Worm (Caenorhabditis elegans) whole organism, L2 larva: ENCODE measurements around the gene math-38.

Source experiments
- R02D3.7 ChIP-seq: fragments of 150-350 bp; optimal IDR thresholded peaks from 2 replicates; lab custom pipeline; 2014; ENCODE audit warnings: missing biosample characterization, missing genetic modification characterization
- ZK546.5 ChIP-seq: sonication (generic microtip); optimal IDR thresholded peaks from 2 replicates; lab custom pipeline; 2017; ENCODE audit warnings: missing biosample characterization, missing genetic modification characterization
- ceh-16 ChIP-seq: fragments of 150-350 bp; optimal IDR thresholded peaks from 2 replicates; lab custom pipeline; 2014; ENCODE audit warnings: missing biosample characterization, missing genetic modification characterization
- dmd-4 ChIP-seq: sonication (generic microtip); optimal IDR thresholded peaks from 2 replicates; lab custom pipeline; 2017; ENCODE audit warnings: missing biosample characterization, missing genetic modification characterization
- nhr-10 ChIP-seq: sonication (generic microtip); optimal IDR thresholded peaks from 2 replicates; lab custom pipeline; 2017; ENCODE audit warnings: missing biosample characterization, missing genetic modification characterization
- nhr-12 ChIP-seq: fragments of 150-350 bp; optimal IDR thresholded peaks from 2 replicates; lab custom pipeline; 2014; ENCODE audit warnings: missing biosample characterization, missing genetic modification characterization
- nhr-129 ChIP-seq: fragments of 150-350 bp; optimal IDR thresholded peaks from 2 replicates; lab custom pipeline; 2014; ENCODE audit warnings: missing biosample characterization, missing genetic modification characterization
- nhr-6 ChIP-seq: fragments of 150-350 bp; optimal IDR thresholded peaks from 2 replicates; lab custom pipeline; 2014; ENCODE audit warnings: missing biosample characterization, missing genetic modification characterization

DNA sequence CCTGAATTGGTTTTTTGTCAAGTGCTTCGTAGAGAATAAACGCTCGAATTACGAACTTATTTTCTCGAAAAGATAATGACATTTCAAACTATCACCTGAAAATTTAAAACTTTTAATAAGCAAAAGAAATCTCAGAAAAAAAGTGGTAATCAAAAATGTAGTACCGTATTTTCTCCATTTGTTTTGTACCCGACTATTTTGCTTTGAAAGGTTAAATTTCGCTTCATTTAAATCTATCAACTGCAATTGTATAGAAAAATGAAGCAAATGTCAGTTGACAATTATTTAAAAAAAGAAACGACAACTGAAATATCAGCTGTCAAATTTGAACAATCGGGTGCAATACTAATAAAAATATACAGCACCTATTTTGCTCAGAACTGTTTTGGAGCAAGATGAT is 41.4 kb upstream of the math-38 start, which contains the start of gene fbxa-158:
- TF ChIP-seq nhr-12 (tag; lab: Kevin White, UChicago) (no peak), ceh-16 (no peak), dmd-4 (no peak), ZK546.5 (tag; lab: Kevin White, UChicago) (no peak), nhr-10 (no peak), R02D3.7 (tag; lab: Kevin White, UChicago) (no peak), nhr-6 (tag; lab: Kevin White, UChicago) (no peak), nhr-129 (tag; lab: Kevin White, UChicago) (no peak)
